Worm (Caenorhabditis elegans): ENCODE data around the gene gos-28.

DNA sequence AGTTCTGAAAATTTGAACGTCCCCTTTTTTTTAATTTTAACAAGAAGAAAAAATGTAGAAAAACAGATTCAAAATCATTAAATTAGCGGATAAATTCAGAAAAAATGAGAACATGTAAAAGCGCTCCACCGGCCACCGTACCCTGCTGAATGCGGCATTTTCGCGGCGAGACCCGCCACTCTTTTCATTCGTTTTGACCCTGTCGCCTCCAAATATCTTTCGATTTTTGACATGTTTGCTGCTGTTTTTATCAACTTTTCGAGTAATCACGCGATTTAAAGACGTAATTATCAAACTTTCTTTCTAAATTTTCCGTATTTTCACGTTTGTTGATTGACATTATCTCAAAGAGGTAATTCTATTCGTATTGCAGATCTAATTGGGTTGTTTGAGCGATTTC lies 12.8 kb downstream of the gos-28 start, which contains the start of gene gsp-2:
- TF ChIP-seq him-1 (tag; optimal IDR thresholded peaks at IDR 0.05), result no peak
- TF ChIP-seq dao-5 (tag; optimal IDR thresholded peaks at IDR 0.05), result no peak

Data from whole organism, L4/young adult.